Worm (Caenorhabditis elegans): ENCODE results near the gene Y73C8B.3.
A peak's percentile ranks its signal among the peaks of the same experiment; 100 is the strongest.

Y73C8B.3 gene

DNA sequence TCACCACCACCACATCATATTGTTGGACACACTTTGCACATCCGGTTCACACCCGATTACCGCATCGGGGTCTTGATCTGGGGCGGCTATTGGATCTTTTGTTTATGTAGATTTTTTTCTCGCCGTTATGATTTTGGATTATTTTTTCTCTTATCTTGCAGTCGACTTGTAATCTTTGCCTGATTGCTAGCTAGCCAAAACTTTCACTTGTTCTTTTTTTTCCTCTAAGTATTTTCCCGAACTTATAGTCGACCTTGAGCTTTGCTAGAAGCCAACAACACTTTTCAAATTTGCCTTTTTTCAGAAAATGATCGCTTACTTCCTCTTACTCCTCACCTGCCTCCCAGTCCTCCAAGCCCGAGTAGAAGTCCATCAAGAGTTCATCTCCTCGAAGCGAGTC is 5.0 kb downstream of the Y73C8B.3 start, which contains the start of gene lag-2:
TSS of gene lag-2 (plus strand) at position 301 of the 400 bp plus-strand sequence.
- TF ChIP-seq unc-62 (GFP tag; optimal IDR thresholded peaks at IDR 0.05 in 1 of 2) (peak in 1 of 2 experiments; percentile 83), unc-62 (tag; optimal IDR thresholded peaks at IDR 0.05) (no peak), ama-1 (optimal IDR thresholded peaks at IDR 0.05) (no peak)

DNA sequence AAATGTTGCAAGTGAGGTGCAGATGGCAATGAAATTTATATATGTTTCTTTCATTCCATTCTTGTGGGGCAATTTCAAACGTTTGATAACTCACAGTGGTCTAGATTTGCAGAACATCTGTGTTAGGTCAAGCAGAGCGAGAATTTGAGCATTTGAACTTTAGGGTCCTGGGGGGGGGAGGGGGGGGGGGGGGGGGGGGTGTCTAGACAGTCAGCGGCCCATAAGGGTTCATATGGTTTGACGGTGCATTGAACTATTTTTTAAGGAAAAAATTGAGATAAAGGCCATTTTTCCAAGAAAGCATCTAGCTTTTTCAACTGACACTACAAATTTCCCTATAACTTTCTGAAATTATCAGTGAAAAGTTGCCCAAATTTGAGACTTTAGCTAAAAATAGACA is 7.2 kb downstream of the Y73C8B.3 start:
- TF ChIP-seq set-16 (GFP tag; IDR thresholded peaks at IDR 0.05) (peak; percentile 71), hlh-30 (tag; optimal IDR thresholded peaks at IDR 0.05; ENCODE audit: insufficient read depth) (no peak), pha-4 (GFP tag; IDR thresholded peaks at IDR 0.05) (peak; percentile 31; the same call in 1 of the 2 replicates), pha-4 (tag; optimal IDR thresholded peaks at IDR 0.05) (no peak)

DNA sequence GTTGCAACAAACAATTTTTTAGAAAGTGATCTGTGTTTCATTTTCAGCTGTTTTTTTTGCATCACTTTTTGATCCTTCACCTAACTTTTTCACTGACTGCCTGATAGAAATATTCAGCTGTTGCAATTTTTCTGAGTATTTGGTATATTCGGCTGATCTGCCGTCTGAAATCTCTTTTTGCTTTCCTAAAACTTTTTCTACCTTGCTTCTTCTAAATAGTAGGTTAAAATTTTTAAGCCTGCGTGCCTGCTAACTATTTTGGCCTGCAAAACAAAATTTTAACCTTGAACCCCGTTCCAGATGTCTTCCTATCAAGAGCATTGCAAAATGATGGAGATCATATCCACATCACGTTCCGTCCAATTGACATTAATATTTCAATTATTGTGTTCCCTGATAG is 16.9 kb downstream of the Y73C8B.3 start, which contains the start of gene srab-8:
TSS of gene srab-8 (plus strand) at position 301 of the 400 bp plus-strand sequence.
- TF ChIP-seq dmd-9 (GFP tag; IDR thresholded peaks at IDR 0.05): no peak
- no peak for TF ChIP-seq nhr-25 (tag; optimal IDR thresholded peaks at IDR 0.05; ENCODE audit: borderline replicate concordance, insufficient read depth)
- TF ChIP-seq pqm-1 (tag; optimal IDR thresholded peaks at IDR 0.05): no peak
- no peak for TF ChIP-seq spr-3 (GFP tag; optimal IDR thresholded peaks at IDR 0.05)
- no peak for TF ChIP-seq ceh-82 (tag; optimal IDR thresholded peaks at IDR 0.05)
- TF ChIP-seq daf-16 (GFP tag; optimal IDR thresholded peaks at IDR 0.05): no peak
- TF ChIP-seq daf-16 (tag; optimal IDR thresholded peaks at IDR 0.05): no peak
- no peak for TF ChIP-seq pha-4 (GFP tag; IDR thresholded peaks at IDR 0.05)
- TF ChIP-seq pha-4 (tag; optimal IDR thresholded peaks at IDR 0.05): no peak

DNA sequence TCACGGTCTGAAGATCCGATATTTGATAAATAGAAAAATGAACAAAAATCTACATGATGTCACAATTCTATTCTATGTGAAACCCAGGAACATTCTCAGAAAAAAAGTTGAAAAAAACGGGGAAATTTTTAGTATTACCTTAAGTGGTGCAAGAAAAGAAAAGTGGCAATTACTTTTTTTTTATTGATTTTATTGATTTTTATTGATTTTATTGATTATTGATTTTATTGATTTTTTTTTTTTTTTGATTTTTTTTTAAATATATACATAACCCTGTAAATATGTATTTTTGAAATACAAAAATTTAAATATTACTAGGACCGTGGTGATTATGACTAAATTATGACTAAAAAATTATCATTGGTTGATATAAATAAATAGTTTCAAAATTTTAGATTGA is 21.4 kb downstream of the Y73C8B.3 start:
- TF ChIP-seq ceh-28 (tag; optimal IDR thresholded peaks at IDR 0.05) (peak; percentile 86), hmg-1.1 (GFP tag; IDR thresholded peaks at IDR 0.05) (no peak)

DNA sequence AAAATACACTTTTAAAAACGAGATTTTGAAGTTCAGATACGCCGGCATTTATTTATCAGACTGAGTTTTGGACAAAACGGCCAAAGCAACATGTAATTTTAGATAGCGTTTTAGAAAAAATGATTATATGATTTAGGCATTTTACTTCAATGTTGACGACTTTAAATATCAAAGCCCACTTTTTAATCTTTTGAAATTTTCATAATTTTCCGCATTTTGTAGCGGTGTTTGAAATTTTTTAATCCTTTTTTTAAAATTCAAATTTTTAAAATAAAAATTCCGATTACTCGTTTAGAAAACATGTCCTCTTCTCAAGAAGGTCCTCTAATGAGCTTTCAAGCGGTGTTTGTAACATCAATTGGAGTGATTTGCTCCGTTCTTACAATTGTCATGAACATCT is 23.2 kb downstream of the Y73C8B.3 start, which contains the start of gene srbc-6:
TSS of gene srbc-6 (plus strand) at position 301 of the 400 bp plus-strand sequence.
- no peak for TF ChIP-seq lin-39 (tag; optimal IDR thresholded peaks at IDR 0.05)

DNA sequence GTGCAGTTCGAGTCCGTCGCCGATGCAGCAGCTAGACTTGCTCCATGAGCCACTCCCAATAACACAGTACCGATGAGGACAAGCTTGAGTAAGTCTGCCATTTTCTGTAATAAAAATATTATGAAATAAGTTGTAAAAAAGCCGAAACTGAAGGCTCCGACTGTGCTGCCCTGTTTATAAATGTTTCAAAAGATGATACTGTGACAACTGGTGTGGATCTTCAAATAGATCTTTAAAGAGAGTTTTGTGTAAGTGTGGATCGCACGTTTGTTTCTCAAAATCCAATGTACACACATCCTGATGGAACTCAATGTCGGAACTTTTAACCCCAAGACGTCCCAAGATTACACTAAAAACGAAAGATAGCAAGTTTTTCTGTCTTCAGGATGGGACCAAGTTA is 24.4 kb downstream of the Y73C8B.3 start, which contains the start of gene C36C5.15:
TSS of gene C36C5.15 (minus strand) at position 101 of the 400 bp plus-strand sequence.
- no peak for TF ChIP-seq nhr-77 (tag; optimal IDR thresholded peaks at IDR 0.05)
- no peak for TF ChIP-seq nhr-25 (tag; optimal IDR thresholded peaks at IDR 0.05; ENCODE audit: borderline replicate concordance, insufficient read depth)

DNA sequence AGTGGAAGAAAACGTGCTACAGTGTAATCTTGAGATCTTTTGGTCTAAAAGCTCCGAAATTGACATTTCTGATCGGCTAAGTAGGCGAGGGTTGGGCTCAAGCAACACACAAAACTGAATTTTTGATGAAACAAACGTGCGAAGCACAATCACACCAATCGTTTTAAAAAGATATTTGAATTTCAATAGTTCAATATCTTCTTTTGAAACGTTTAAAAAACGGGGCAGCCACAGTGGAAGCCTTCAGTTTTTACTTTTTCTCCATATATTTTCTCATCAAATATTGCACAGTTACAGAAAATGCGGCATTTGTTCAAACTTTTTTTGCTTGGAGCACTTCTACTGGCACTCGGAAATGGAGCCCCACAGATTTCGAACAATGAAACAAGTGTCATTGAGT is 26.8 kb downstream of the Y73C8B.3 start, which contains the start of gene C36C5.4:
TSS of gene C36C5.4 (plus strand) at position 301 of the 400 bp plus-strand sequence.
- TF ChIP-seq saeg-2 (GFP tag; IDR thresholded peaks at IDR 0.05): no peak
- TF ChIP-seq nhr-28 (tag; optimal IDR thresholded peaks at IDR 0.05): no peak
- no peak for TF ChIP-seq madf-5 (GFP tag; IDR thresholded peaks at IDR 0.05)
- TF ChIP-seq nhr-25 (tag; optimal IDR thresholded peaks at IDR 0.05; ENCODE audit: borderline replicate concordance, insufficient read depth): no peak
- TF ChIP-seq daf-19 (GFP tag; conservative IDR thresholded peaks at IDR 0.05): no peak
- TF ChIP-seq spr-3 (GFP tag; optimal IDR thresholded peaks at IDR 0.05): no peak
- no peak for TF ChIP-seq cey-2 (tag; optimal IDR thresholded peaks at IDR 0.05; ENCODE audit: borderline replicate concordance, insufficient read depth)
- TF ChIP-seq mep-1 (tag; optimal IDR thresholded peaks at IDR 0.05): no peak
- TF ChIP-seq mes-2 (tag; optimal IDR thresholded peaks at IDR 0.05; ENCODE audit: poor library complexity, severe bottlenecking): no peak
- TF ChIP-seq lin-1 (GFP tag; IDR thresholded peaks at IDR 0.05): no peak
- no peak for TF ChIP-seq lir-3 (tag; optimal IDR thresholded peaks at IDR 0.05)
- TF ChIP-seq fkh-10 (GFP tag; optimal IDR thresholded peaks at IDR 0.05): no peak
- TF ChIP-seq ZK337.2 (GFP tag; IDR thresholded peaks at IDR 0.05): no peak
- TF ChIP-seq zag-1 (tag; optimal IDR thresholded peaks at IDR 0.05): no peak
- TF ChIP-seq daf-8 (GFP tag; IDR thresholded peaks at IDR 0.05): no peak
- no peak for TF ChIP-seq mdl-1 (tag; optimal IDR thresholded peaks at IDR 0.05)

Data from whole organism, L4 larva.